Worm (Caenorhabditis elegans): ENCODE results near the gene F57A8.1.

Gene F57A8.1

DNA sequence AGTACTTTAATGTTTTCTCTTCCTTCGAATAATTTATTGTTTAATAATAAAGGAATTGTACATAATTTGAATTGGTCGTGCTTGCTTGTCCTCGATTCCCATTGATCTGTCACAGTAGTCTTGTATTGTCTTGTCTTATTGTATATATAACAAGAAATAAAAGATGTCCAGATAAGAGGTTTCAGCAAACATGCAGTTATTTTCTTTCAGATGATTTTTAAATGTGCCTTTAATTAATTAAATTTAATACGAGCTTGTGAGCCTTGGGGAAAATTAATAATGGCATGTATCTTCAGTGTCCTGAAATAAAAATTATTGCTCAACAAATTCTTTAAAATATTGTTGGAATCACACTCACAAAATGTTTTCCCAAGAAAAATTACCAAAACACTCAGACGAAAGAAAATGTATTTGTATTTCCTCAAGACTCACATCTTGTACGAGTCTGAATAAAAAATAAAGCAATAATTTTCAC lies 14.0 kb upstream of the F57A8.1 start (continued):
- TF ChIP-seq egl-44 (GFP tag; IDR thresholded peaks at IDR 0.05) (no peak), hmg-1.2 (GFP tag; IDR thresholded peaks at IDR 0.05) (peak; percentile 25), hsf-1 (GFP tag; IDR thresholded peaks at IDR 0.05) (no peak; the same call in 1 of the 2 replicates), dpl-1 (GFP tag; optimal IDR thresholded peaks at IDR 0.05) (no peak), nfya-1 (tag; optimal IDR thresholded peaks at IDR 0.05; ENCODE audit: borderline replicate concordance, insufficient read depth) (no peak), F49E8.2 (tag; optimal IDR thresholded peaks at IDR 0.05; ENCODE audit: insufficient read depth) (peak; percentile 82), zfh-2 (GFP tag; conservative IDR thresholded peaks at IDR 0.05) (no peak), dox-1 (GFP tag; IDR thresholded peaks at IDR 0.05) (no peak), nfyb-1 (GFP tag; IDR thresholded peaks at IDR 0.05) (no peak), rcor-1 (GFP tag; IDR thresholded peaks at IDR 0.05) (no peak), pha-4 (tag; optimal IDR thresholded peaks at IDR 0.05) (no peak), madf-8 (GFP tag; conservative IDR thresholded peaks at IDR 0.05) (no peak; the same call in 1 of the 2 replicates), ztf-26 (tag; optimal IDR thresholded peaks at IDR 0.05) (no peak), ceh-100 (GFP tag; IDR thresholded peaks at IDR 0.05) (no peak), somi-1 (GFP tag; optimal IDR thresholded peaks at IDR 0.05) (no peak), snpc-1.3 (tag; optimal IDR thresholded peaks at IDR 0.05; ENCODE audit: insufficient read depth) (peak; percentile 88), hlh-12 (tag; optimal IDR thresholded peaks at IDR 0.05) (no peak), madf-6 (GFP tag; IDR thresholded peaks at IDR 0.05) (no peak), D2030.7 (GFP tag; IDR thresholded peaks at IDR 0.05) (peak; percentile 93), rec-8 (tag; optimal IDR thresholded peaks at IDR 0.05) (peak in 1 of 2 experiments; percentile 61), F39B2.1 (GFP tag; IDR thresholded peaks at IDR 0.05) (no peak), tbx-9 (tag; optimal IDR thresholded peaks at IDR 0.05; ENCODE audit: borderline replicate concordance) (no peak), madf-3 (GFP tag; IDR thresholded peaks at IDR 0.05) (no peak), Y53G8AR.9 (GFP tag; conservative IDR thresholded peaks at IDR 0.05) (no peak), K11D2.4 (GFP tag; IDR thresholded peaks at IDR 0.05) (no peak), egl-18 (GFP tag; IDR thresholded peaks at IDR 0.05) (no peak), lin-26 (GFP tag; IDR thresholded peaks at IDR 0.05) (0 out of 2 replicates have a peak, but pooled peaks have one; percentile 28), C06A6.2 (GFP tag; conservative IDR thresholded peaks at IDR 0.05) (no peak), B0261.1 (tag; optimal IDR thresholded peaks at IDR 0.05) (no peak), attf-5 (GFP tag; optimal IDR thresholded peaks at IDR 0.05) (no peak), ets-4 (GFP tag; optimal IDR thresholded peaks at IDR 0.05) (no peak), hrde-1 (tag; optimal IDR thresholded peaks at IDR 0.05; ENCODE audit: borderline replicate concordance) (peak; percentile 97), F57C9.4 (tag; optimal IDR thresholded peaks at IDR 0.05) (no peak), ceh-27 (GFP tag; optimal IDR thresholded peaks at IDR 0.05) (no peak), repo-1 (tag; optimal IDR thresholded peaks at IDR 0.05) (peak; percentile 66), ztf-25 (GFP tag; IDR thresholded peaks at IDR 0.05) (peak; percentile 63; the same call in 1 of the 2 replicates), lag-1 (GFP tag; IDR thresholded peaks at IDR 0.05) (no peak), snpc-1.1 (tag; optimal IDR thresholded peaks at IDR 0.05; ENCODE audit: insufficient read depth) (peak; percentile 78), ztf-28 (GFP tag; IDR thresholded peaks at IDR 0.05) (no peak), ztf-22 (GFP tag; optimal IDR thresholded peaks at IDR 0.05) (no peak), snpc-3.4 (tag; optimal IDR thresholded peaks at IDR 0.05) (peak; percentile 84), ccch-3 (GFP tag; optimal IDR thresholded peaks at IDR 0.05) (no peak), sea-2 (GFP tag; IDR thresholded peaks at IDR 0.05) (no peak), nhr-120 (GFP tag; IDR thresholded peaks at IDR 0.05) (no peak), rpc-1 (optimal IDR thresholded peaks at IDR 0.05) (no peak), rpc-1 (tag; optimal IDR thresholded peaks at IDR 0.05) (peak; percentile 12), akir-1 (GFP tag; optimal IDR thresholded peaks at IDR 0.05) (no peak), ZK185.1 (tag; optimal IDR thresholded peaks at IDR 0.05; ENCODE audit: poor library complexity, severe bottlenecking) (no peak)

Data from whole organism, young adult.